Fruit fly (Drosophila melanogaster): ENCODE measurements around the gene CG1622.

DNA sequence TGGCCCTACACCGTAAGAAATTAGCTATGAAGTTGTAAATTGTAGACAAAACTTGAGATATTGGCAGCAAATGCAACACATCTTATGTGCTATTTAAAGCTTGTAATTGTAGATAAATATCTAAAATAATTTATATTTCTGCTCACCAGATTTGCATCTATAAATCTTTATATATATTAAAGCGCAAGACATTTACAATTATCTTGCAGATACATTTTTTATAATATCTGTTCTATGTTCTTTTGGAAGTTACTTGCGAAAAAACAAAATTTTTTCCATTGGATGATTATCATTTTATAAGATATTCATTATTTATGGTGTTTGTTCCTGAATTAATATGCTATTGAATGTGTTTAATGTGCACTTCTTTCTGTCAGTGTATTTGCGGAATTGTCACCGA is 17.4 kb downstream of the CG1622 start:
- TF ChIP-seq pan (optimal IDR thresholded peaks at IDR 0.05) (no peak), Myc (optimal IDR thresholded peaks at IDR 0.05) (no peak), Mio (GFP tag; optimal IDR thresholded peaks at IDR 0.05) (no peak), h (GFP tag; optimal IDR thresholded peaks at IDR 0.05) (no peak), sage (GFP tag; optimal IDR thresholded peaks at IDR 0.05) (no peak), CrebA (GFP tag; optimal IDR thresholded peaks at IDR 0.05; ENCODE audit: borderline replicate concordance) (no peak), jim (GFP tag; optimal IDR thresholded peaks at IDR 0.05) (no peak), brk (GFP tag; optimal IDR thresholded peaks at IDR 0.05) (no peak), usp (GFP tag; optimal IDR thresholded peaks at IDR 0.05) (no peak), lola (GFP tag; optimal IDR thresholded peaks at IDR 0.05) (no peak), woc (GFP tag; optimal IDR thresholded peaks at IDR 0.05) (no peak), fru (GFP tag; optimal IDR thresholded peaks at IDR 0.05) (no peak), foxo (GFP tag; optimal IDR thresholded peaks at IDR 0.05) (no peak), br (GFP tag; optimal IDR thresholded peaks at IDR 0.05) (no peak)

Data from whole organism, wandering third instar larva.